Worm (Caenorhabditis elegans) whole organism, mixed stage, embryonic: Measurements from ENCODE around the gene pdhk-2.

ENCODE experiments used
- drap-1 ChIP-seq: fragments of 200-800 bp; sonication (Bioruptor generic); optimal IDR thresholded peaks from 3 replicates; lab custom pipeline; 2018; ENCODE audit warnings: mild to moderate bottlenecking, missing genetic modification characterization, missing compliant biosample characterization
- nhr-28 ChIP-seq: fragments of 150-350 bp; optimal IDR thresholded peaks from 2 replicates; lab custom pipeline; 2014; ENCODE audit warnings: missing biosample characterization, missing genetic modification characterization
- pha-4 ChIP-seq: fragments of 150-350 bp; optimal IDR thresholded peaks from 2 replicates; lab custom pipeline; 2018; ENCODE audit warnings: missing biosample characterization, missing genetic modification reagents, missing genetic modification characterization
- snpc-4 ChIP-seq: fragments of 150-350 bp; optimal IDR thresholded peaks from 2 replicates; lab custom pipeline; 2014; ENCODE audit warnings: missing biosample characterization, missing genetic modification characterization

- no peak for TF ChIP-seq snpc-4 (tag; lab: Kevin White, UChicago)
- TF ChIP-seq drap-1 (GFP tag; lab: Kevin White, UChicago), result no peak
- TF ChIP-seq nhr-28 (tag; lab: Kevin White, UChicago), result no peak
- no peak for TF ChIP-seq pha-4 (tag; lab: Kevin White, UChicago)
Observed at ce11 chrIII:8771162-8771561, 29.9 kb upstream of the pdhk-2 start, which contains the start of gene K02D10.2.
